Worm (Caenorhabditis elegans): ENCODE data around the gene C01G10.14.

C01G10.14 gene

DNA sequence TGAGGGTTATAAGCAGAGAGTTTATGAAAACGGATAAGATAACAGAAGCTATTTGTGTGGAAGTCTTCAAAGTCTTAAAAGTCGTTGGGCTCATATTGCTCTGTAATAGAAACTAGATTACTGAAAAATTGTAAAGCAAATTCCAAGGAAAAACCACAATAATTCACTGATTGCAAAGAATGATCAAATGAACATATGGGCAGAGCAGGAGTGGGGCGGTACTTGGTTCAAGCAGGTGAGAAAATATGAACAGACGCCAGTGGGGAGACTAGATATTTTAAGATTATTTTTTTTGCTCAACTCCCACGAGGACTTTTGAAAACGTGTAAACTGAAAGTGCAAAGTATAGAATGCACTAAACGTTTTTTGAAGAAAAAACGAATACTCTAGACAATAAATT is 26.7 kb upstream of the C01G10.14 start, which contains the start of gene str-171:
Gene str-171 (minus strand): TSS at position 101 of the 400 bp plus-strand sequence.
- TF ChIP-seq C17E4.6 (GFP tag; IDR thresholded peaks at IDR 0.05) (no peak), snpc-1.3 (tag; optimal IDR thresholded peaks at IDR 0.05; ENCODE audit: insufficient read depth) (no peak), tbx-9 (tag; optimal IDR thresholded peaks at IDR 0.05; ENCODE audit: borderline replicate concordance) (no peak), lin-54 (GFP tag; optimal IDR thresholded peaks at IDR 0.05) (no peak), F37B4.10 (GFP tag; IDR thresholded peaks at IDR 0.05) (no peak), mel-28 (tag; optimal IDR thresholded peaks at IDR 0.05; ENCODE audit: borderline replicate concordance) (no peak), nfya-1 (tag; optimal IDR thresholded peaks at IDR 0.05; ENCODE audit: borderline replicate concordance, insufficient read depth) (no peak), attf-5 (GFP tag; optimal IDR thresholded peaks at IDR 0.05) (no peak), mes-4 (tag; optimal IDR thresholded peaks at IDR 0.05) (no peak), hmg-1.2 (GFP tag; IDR thresholded peaks at IDR 0.05) (no peak), let-526 (GFP tag; IDR thresholded peaks at IDR 0.05) (no peak), F57C9.4 (tag; optimal IDR thresholded peaks at IDR 0.05) (no peak), F39B2.1 (GFP tag; IDR thresholded peaks at IDR 0.05) (no peak), unc-62 (GFP tag; optimal IDR thresholded peaks at IDR 0.05) (no peak), zfh-2 (GFP tag; conservative IDR thresholded peaks at IDR 0.05) (no peak), ccch-3 (GFP tag; optimal IDR thresholded peaks at IDR 0.05) (no peak), ZK185.1 (tag; optimal IDR thresholded peaks at IDR 0.05; ENCODE audit: poor library complexity, severe bottlenecking) (no peak), lin-35 (GFP tag; optimal IDR thresholded peaks at IDR 0.05) (no peak)

DNA sequence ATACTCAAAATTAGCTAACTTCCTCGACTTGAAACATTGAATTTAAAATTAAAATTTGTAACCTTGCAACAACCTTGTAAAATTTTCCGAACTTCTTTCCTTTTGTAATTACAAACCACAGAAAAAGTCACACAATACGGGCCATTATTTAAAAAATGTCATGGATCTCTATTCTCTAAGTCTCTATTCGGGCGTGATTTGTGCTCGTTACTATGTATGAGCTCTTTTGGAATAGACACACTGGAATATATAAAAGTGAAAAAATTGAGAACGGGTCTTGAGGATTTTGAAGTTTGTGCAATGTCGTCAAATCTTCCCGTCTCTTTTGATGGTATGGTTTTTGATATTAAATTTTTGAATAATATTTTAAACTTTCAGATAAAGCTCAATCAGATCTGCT is 22.2 kb upstream of the C01G10.14 start, which contains the start of gene srr-7:
Gene srr-7 (plus strand): TSS at position 301 of the 400 bp plus-strand sequence.
- TF ChIP-seq nhr-179 (tag; optimal IDR thresholded peaks at IDR 0.05) (no peak), Y53F4B.3 (GFP tag; IDR thresholded peaks at IDR 0.05) (no peak), lir-1 (GFP tag; conservative IDR thresholded peaks at IDR 0.05) (no peak), ztf-3 (GFP tag; optimal IDR thresholded peaks at IDR 0.05) (no peak), gei-17 (GFP tag; optimal IDR thresholded peaks at IDR 0.05) (no peak), Y53G8AR.9 (GFP tag; conservative IDR thresholded peaks at IDR 0.05) (no peak), C17E4.6 (GFP tag; IDR thresholded peaks at IDR 0.05) (no peak), snpc-1.1 (tag; optimal IDR thresholded peaks at IDR 0.05; ENCODE audit: insufficient read depth) (no peak), F37B4.10 (GFP tag; IDR thresholded peaks at IDR 0.05) (no peak), ekl-4 (GFP tag; IDR thresholded peaks at IDR 0.05) (no peak), madf-8 (GFP tag; conservative IDR thresholded peaks at IDR 0.05) (no peak), mes-4 (tag; optimal IDR thresholded peaks at IDR 0.05) (no peak), F22D6.2 (tag; optimal IDR thresholded peaks at IDR 0.05) (no peak), atf-7 (tag; optimal IDR thresholded peaks at IDR 0.05) (no peak), hlh-26 (GFP tag; conservative IDR thresholded peaks at IDR 0.05) (no peak), let-607 (tag; optimal IDR thresholded peaks at IDR 0.05) (no peak), lin-40 (tag; optimal IDR thresholded peaks at IDR 0.05) (no peak), ztf-6 (GFP tag; IDR thresholded peaks at IDR 0.05) (no peak), dox-1 (GFP tag; IDR thresholded peaks at IDR 0.05) (no peak), ceh-100 (GFP tag; IDR thresholded peaks at IDR 0.05) (no peak)

DNA sequence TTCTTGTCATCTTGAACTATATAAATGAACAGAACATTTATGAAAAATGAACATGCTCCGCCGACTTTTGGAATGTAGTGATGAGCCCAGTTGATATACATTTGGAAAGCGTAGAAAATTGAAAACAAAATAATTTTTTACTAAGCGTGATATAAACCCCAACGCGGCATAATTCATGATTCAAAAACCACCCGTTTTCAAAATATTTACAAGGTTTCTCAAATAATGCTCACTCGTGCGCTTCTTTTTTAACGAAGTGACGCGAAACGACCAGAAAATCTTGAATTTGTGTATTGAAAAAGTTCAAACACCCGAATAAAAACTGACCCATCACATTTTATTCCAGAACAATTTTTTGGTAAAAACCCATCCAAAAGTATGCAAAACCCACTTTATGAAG is 21.7 kb upstream of the C01G10.14 start, which contains the start of gene srj-27:
Gene srj-27 (minus strand): TSS at position 101 of the 400 bp plus-strand sequence.
- no peak for TF ChIP-seq ccch-3 (GFP tag; optimal IDR thresholded peaks at IDR 0.05)
- no peak for TF ChIP-seq ztf-28 (GFP tag; IDR thresholded peaks at IDR 0.05)
- no peak for TF ChIP-seq T26A5.8 (tag; optimal IDR thresholded peaks at IDR 0.05)
- no peak for TF ChIP-seq T07F8.4 (tag; optimal IDR thresholded peaks at IDR 0.05)
- no peak for TF ChIP-seq repo-1 (tag; optimal IDR thresholded peaks at IDR 0.05)
- no peak for TF ChIP-seq F39B2.1 (GFP tag; IDR thresholded peaks at IDR 0.05)
- no peak for TF ChIP-seq attf-6 (GFP tag; IDR thresholded peaks at IDR 0.05)
